Worm (Caenorhabditis elegans) whole organism, L1 larva: ENCODE data around the gene srg-69.
"Not testable (repeated sequence)": the region's sequence is repeated elsewhere in the genome, so short reads cannot be mapped to it uniquely, and the experiment has no call there.

Source experiments
- aha-1 ChIP-seq: fragments of 150-350 bp; optimal IDR thresholded peaks from 2 replicates; lab custom pipeline; 2014; ENCODE audit warnings: missing biosample characterization, missing genetic modification characterization
- ces-1 ChIP-seq: fragments of 150-350 bp; optimal IDR thresholded peaks from 2 replicates; lab custom pipeline; 2014; ENCODE audit warnings: missing biosample characterization, missing genetic modification reagents, missing genetic modification characterization
- efl-1 ChIP-seq, 4 experiments: fragments of 150-350 bp; optimal IDR thresholded peaks in 3 of 4; peaks in 1 of 4; 1 replicate in 1 of 4; 2 replicates in 3 of 4; lab custom pipeline; 2014; ENCODE audit warnings: missing biosample characterization in 2 of 4, missing genetic modification characterization in 2 of 4, missing genetic modification reagents in 2 of 4
- egl-27 ChIP-seq, 2 experiments: fragments of 150-350 bp in 1 of 2; sonication (generic microtip); optimal IDR thresholded peaks; 3 replicates each; lab custom pipeline; 2017 to 2018; ENCODE audit warnings: missing biosample characterization in 2 of 2, missing genetic modification characterization in 2 of 2, missing genetic modification reagents in 2 of 2
- fkh-10 ChIP-seq: sonication (generic microtip); optimal IDR thresholded peaks from 2 replicates; lab custom pipeline; 2017; ENCODE audit warnings: missing biosample characterization, missing genetic modification reagents, missing genetic modification characterization
- hlh-4 ChIP-seq: sonication (generic microtip); optimal IDR thresholded peaks from 2 replicates; lab custom pipeline; 2016; ENCODE audit warnings: mild to moderate bottlenecking, missing genetic modification characterization, missing compliant biosample characterization
- mab-9 ChIP-seq: fragments of 200-800 bp; sonication (Bioruptor generic); IDR thresholded peaks from 2 replicates; pipeline ENCODE4 v1.3.6; 2022; ENCODE audit warnings: missing genetic modification reagents, missing genetic modification characterization, missing compliant biosample characterization
- mdl-1 ChIP-seq, 2 experiments: fragments of 150-350 bp; optimal IDR thresholded peaks; 2 replicates each; lab custom pipeline; 2014 to 2017; ENCODE audit warnings: missing biosample characterization in 2 of 2, missing genetic modification characterization in 2 of 2, inconsistent platforms in 1 of 2
- nhr-11 ChIP-seq: fragments of 150-350 bp; optimal IDR thresholded peaks from 2 replicates; lab custom pipeline; 2014; ENCODE audit warnings: missing biosample characterization, missing genetic modification characterization
- nhr-76 ChIP-seq: sonication (generic microtip); optimal IDR thresholded peaks from 2 replicates; lab custom pipeline; 2017; ENCODE audit warnings: missing biosample characterization, missing genetic modification characterization
- pqm-1 ChIP-seq: sonication (generic microtip); optimal IDR thresholded peaks from 3 replicates; lab custom pipeline; 2017; ENCODE audit warnings: missing biosample characterization, missing genetic modification characterization
- skn-1 ChIP-seq: fragments of 150-350 bp; optimal IDR thresholded peaks from 2 replicates; lab custom pipeline; 2014; ENCODE audit warnings: missing biosample characterization, missing genetic modification characterization
- snpc-4 ChIP-seq: fragments of 150-350 bp; optimal IDR thresholded peaks from 2 replicates; lab custom pipeline; 2014; ENCODE audit warnings: missing biosample characterization, missing genetic modification characterization

- TF ChIP-seq mab-9 (GFP tag; lab: Robert Waterston, UW) = peak; percentile 89
- peak; percentile 52 for TF ChIP-seq nhr-11 (tag; lab: Kevin White, UChicago)
- not testable (repeated sequence) for TF ChIP-seq aha-1; mdl-1 (tag; optimal IDR thresholded peaks at IDR 0.05; lab: Kevin White, UChicago); egl-27 (tag; optimal IDR thresholded peaks at IDR 0.05; lab: Kevin White, UChicago); nhr-76 (tag; lab: Kevin White, UChicago); pqm-1 (tag; lab: Kevin White, UChicago); hlh-4 (tag; lab: Kevin White, UChicago); ces-1 (GFP tag; lab: Kevin White, UChicago)
- TF ChIP-seq fkh-10 (GFP tag; lab: Kevin White, UChicago) = peak; percentile 12
- TF ChIP-seq skn-1 = peak; percentile 47
- TF ChIP-seq efl-1 (optimal IDR thresholded peaks at IDR 0.05; lab: Kevin White, UChicago) = peak; percentile 72 to 93
- TF ChIP-seq efl-1 (GFP tag; optimal IDR thresholded peaks at IDR 0.05 in 1 of 2; lab: Kevin White, UChicago) = peak; percentile 92 to 99
- peak; percentile 57 for TF ChIP-seq snpc-4
Measured at ce11 chrII:5346350-5346749, 9.1 kb upstream of the srg-69 start.
